Worm (Caenorhabditis elegans) whole organism, mixed stage, embryonic: ENCODE data around the gene F54D10.9.
"Not testable (repeated sequence)": the region's sequence is repeated elsewhere in the genome, so short reads cannot be mapped to it uniquely, and the experiment has no call there.

Experiments used
- M03D4.4 ChIP-seq: sonication (generic microtip); optimal IDR thresholded peaks from 2 replicates; lab custom pipeline; 2017; ENCODE audit warnings: mild to moderate bottlenecking, missing genetic modification characterization, missing compliant biosample characterization
- bed-3 ChIP-seq: fragments of 200-800 bp; sonication (Bioruptor generic); optimal IDR thresholded peaks from 3 replicates; lab custom pipeline; 2018; ENCODE audit warnings: mild to moderate bottlenecking, missing genetic modification characterization, moderate library complexity, missing compliant biosample characterization
- blmp-1 ChIP-seq: fragments of 150-350 bp; optimal IDR thresholded peaks from 2 replicates; lab custom pipeline; 2014; ENCODE audit warnings: missing biosample characterization, missing genetic modification characterization
- ceh-39 ChIP-seq: fragments of 150-350 bp; optimal IDR thresholded peaks from 2 replicates; lab custom pipeline; 2014; ENCODE audit warnings: missing biosample characterization, missing genetic modification characterization
- ceh-43 ChIP-seq: fragments of 200-800 bp; sonication (Bioruptor generic); optimal IDR thresholded peaks from 2 replicates; lab custom pipeline; 2018; ENCODE audit warnings: mild to moderate bottlenecking, missing genetic modification characterization, moderate library complexity, missing compliant biosample characterization
- ceh-83 ChIP-seq: fragments of 200-800 bp; sonication (Bioruptor generic); optimal IDR thresholded peaks from 2 replicates; lab custom pipeline; 2018; ENCODE audit warnings: mild to moderate bottlenecking, missing genetic modification characterization, missing compliant biosample characterization
- ces-1 ChIP-seq: fragments of 150-350 bp; optimal IDR thresholded peaks from 2 replicates; lab custom pipeline; 2014; ENCODE audit warnings: missing biosample characterization, missing genetic modification reagents, missing genetic modification characterization
- cnd-1 ChIP-seq: fragments of 200-800 bp; sonication (Bioruptor generic); optimal IDR thresholded peaks from 2 replicates; lab custom pipeline; 2018; ENCODE audit warnings: mild to moderate bottlenecking, missing genetic modification characterization, missing compliant biosample characterization
- drap-1 ChIP-seq: fragments of 200-800 bp; sonication (Bioruptor generic); optimal IDR thresholded peaks from 3 replicates; lab custom pipeline; 2018; ENCODE audit warnings: mild to moderate bottlenecking, missing genetic modification characterization, missing compliant biosample characterization
- flh-1 ChIP-seq: fragments of 200-800 bp; sonication (Bioruptor generic); optimal IDR thresholded peaks from 2 replicates; lab custom pipeline; 2018; ENCODE audit warnings: mild to moderate bottlenecking, missing genetic modification characterization, moderate library complexity, missing compliant biosample characterization
- hlh-1 ChIP-seq: fragments of 150-350 bp; optimal IDR thresholded peaks from 2 replicates; lab custom pipeline; 2014; ENCODE audit warnings: missing biosample characterization, missing genetic modification reagents, missing genetic modification characterization
- lin-32 ChIP-seq: fragments of 200-800 bp; sonication (Bioruptor generic); optimal IDR thresholded peaks from 2 replicates; lab custom pipeline; 2018; ENCODE audit warnings: mild to moderate bottlenecking, missing genetic modification characterization, missing compliant biosample characterization
- lsy-2 ChIP-seq: fragments of 150-350 bp; optimal IDR thresholded peaks from 2 replicates; lab custom pipeline; 2014; ENCODE audit warnings: missing biosample characterization, missing genetic modification characterization
- mab-5 ChIP-seq: fragments of 150-350 bp; optimal IDR thresholded peaks from 2 replicates; lab custom pipeline; 2014; ENCODE audit warnings: missing biosample characterization, missing genetic modification characterization
- mep-1 ChIP-seq: fragments of 150-350 bp; optimal IDR thresholded peaks from 2 replicates; lab custom pipeline; 2017; ENCODE audit warnings: missing biosample characterization, missing genetic modification reagents, missing genetic modification characterization, inconsistent platforms
- mls-2 ChIP-seq: sonication (generic microtip); optimal IDR thresholded peaks from 2 replicates; lab custom pipeline; 2016; ENCODE audit warnings: mild to moderate bottlenecking, missing genetic modification characterization, moderate library complexity, missing compliant biosample characterization
- nhr-237 ChIP-seq: fragments of 150-350 bp; optimal IDR thresholded peaks from 2 replicates; lab custom pipeline; 2014; ENCODE audit warnings: missing biosample characterization, missing genetic modification characterization
- nhr-28 ChIP-seq: fragments of 150-350 bp; optimal IDR thresholded peaks from 2 replicates; lab custom pipeline; 2014; ENCODE audit warnings: missing biosample characterization, missing genetic modification characterization
- nhr-76 ChIP-seq: sonication (generic microtip); optimal IDR thresholded peaks from 2 replicates; lab custom pipeline; 2017; ENCODE audit warnings: missing biosample characterization, missing genetic modification characterization
- sem-2 ChIP-seq: fragments of 200-800 bp; sonication (Bioruptor generic); optimal IDR thresholded peaks from 2 replicates; lab custom pipeline; 2018; ENCODE audit warnings: mild to moderate bottlenecking, missing genetic modification characterization, missing compliant biosample characterization
- sptf-1 ChIP-seq: sonication (generic microtip); optimal IDR thresholded peaks from 2 replicates; lab custom pipeline; 2017; ENCODE audit warnings: mild to moderate bottlenecking, missing genetic modification characterization, moderate library complexity, missing compliant biosample characterization
- unc-120 ChIP-seq: sonication (generic microtip); optimal IDR thresholded peaks from 2 replicates; lab custom pipeline; 2017; ENCODE audit warnings: missing genetic modification characterization, missing compliant biosample characterization; ENCODE audit not compliant: poor library complexity, severe bottlenecking
- unc-39 ChIP-seq: fragments of 150-350 bp; optimal IDR thresholded peaks from 2 replicates; lab custom pipeline; 2014; ENCODE audit warnings: missing biosample characterization, missing genetic modification characterization
- unc-62 ChIP-seq: fragments of 150-350 bp; optimal IDR thresholded peaks from 2 replicates; lab custom pipeline; 2014; ENCODE audit warnings: missing biosample characterization, missing genetic modification reagents, missing genetic modification characterization
- zip-8 ChIP-seq: fragments of 150-350 bp; optimal IDR thresholded peaks from 2 replicates; lab custom pipeline; 2014; ENCODE audit warnings: missing biosample characterization, missing genetic modification characterization
- ztf-11 ChIP-seq: fragments of 150-350 bp; optimal IDR thresholded peaks from 2 replicates; lab custom pipeline; 2014; ENCODE audit warnings: missing biosample characterization, missing genetic modification characterization

Gene F54D10.9

DNA sequence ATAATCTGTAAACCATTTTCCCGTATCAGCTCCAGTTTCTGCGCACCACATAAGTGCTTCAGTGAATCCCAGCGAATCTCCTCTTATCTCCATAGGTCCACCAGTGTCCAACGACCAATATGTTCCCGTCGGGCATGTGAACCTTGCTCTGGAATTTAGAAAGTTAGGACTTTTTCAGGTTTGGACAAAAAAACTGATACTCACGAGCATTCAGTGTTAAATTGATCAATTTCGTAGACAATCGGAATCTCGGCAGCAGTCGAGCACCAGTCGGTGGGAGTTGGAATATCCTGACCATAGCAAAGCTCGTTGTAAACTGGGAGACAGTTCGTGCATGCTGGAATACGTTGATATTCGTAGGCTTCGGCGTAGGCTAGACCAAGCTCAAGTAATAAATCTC, 2.7 kb downstream of the F54D10.9 start:
- TF ChIP-seq nhr-237 (tag; lab: Kevin White, UChicago) (no peak), ceh-83 (no peak), ztf-11 (tag; lab: Kevin White, UChicago) (no peak)

DNA sequence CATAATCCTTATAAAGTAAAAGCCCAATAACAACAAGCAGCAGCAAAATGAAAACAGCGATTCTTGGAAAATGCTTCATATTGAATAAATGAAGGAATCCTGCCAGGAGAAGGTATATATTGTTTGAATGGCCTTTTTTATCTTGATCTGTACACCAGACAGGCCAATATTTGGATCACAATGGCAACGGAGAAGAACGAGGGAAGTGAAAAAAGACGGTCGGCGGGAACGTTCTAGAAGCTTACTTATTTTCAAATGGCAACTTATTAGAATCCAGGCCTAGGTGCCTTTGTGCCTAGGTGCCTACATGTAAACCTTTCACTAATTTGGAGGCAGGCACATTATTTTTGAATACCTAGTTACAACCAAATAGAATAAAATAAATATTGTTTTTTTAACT, 4.5 kb downstream of the F54D10.9 start, which contains the start of gene F54D10.8:
Gene F54D10.8 (minus strand): TSS at position 101 of the 400 bp plus-strand sequence.
- no peak for TF ChIP-seq nhr-76 (tag; lab: Kevin White, UChicago)
- TF ChIP-seq lsy-2 (tag; lab: Kevin White, UChicago): no peak
- no peak for TF ChIP-seq lin-32

DNA sequence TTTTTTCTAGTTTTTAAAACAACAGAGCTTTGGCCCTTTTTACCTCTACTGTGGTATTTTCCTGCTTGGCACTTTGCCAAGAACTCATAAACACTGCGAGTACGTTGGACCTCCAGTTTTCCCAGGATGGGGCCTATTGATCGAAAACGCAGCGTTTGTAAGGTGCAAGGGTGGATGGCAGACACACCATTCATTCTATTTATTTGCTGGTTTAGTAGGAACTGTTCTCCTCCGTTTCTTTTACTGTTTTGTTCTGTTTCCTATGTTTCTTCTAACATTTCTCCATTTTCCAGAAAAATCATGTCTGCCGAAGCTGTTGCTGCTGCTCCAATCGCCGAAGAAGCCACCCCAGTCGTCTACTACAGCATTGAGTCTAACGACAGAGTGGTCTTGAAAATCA, 8.4 kb downstream of the F54D10.9 start, which contains the start of gene skr-15:
Gene skr-15 (plus strand): TSS at position 301 of the 400 bp plus-strand sequence.
- no peak for TF ChIP-seq nhr-76 (tag; lab: Kevin White, UChicago)
- TF ChIP-seq bed-3 (GFP tag; lab: Kevin White, UChicago): no peak
- TF ChIP-seq unc-62 (GFP tag; lab: Kevin White, UChicago): no peak
- TF ChIP-seq ceh-39 (tag; lab: Kevin White, UChicago): no peak
- TF ChIP-seq ztf-11 (tag; lab: Kevin White, UChicago): no peak
- no peak for TF ChIP-seq mab-5 (tag; lab: Kevin White, UChicago)
- TF ChIP-seq mls-2 (tag; lab: Kevin White, UChicago): no peak
- TF ChIP-seq sptf-1 (tag; lab: Kevin White, UChicago): no peak
- no peak for TF ChIP-seq ces-1
- no peak for TF ChIP-seq ceh-43 (GFP tag; lab: Kevin White, UChicago)
- no peak for TF ChIP-seq cnd-1 (tag; lab: Kevin White, UChicago)
- TF ChIP-seq flh-1 (GFP tag; lab: Kevin White, UChicago): no peak
- no peak for TF ChIP-seq unc-120 (tag; lab: Kevin White, UChicago)
- TF ChIP-seq unc-39 (tag; lab: Kevin White, UChicago): no peak
- no peak for TF ChIP-seq drap-1 (GFP tag; lab: Kevin White, UChicago)
- TF ChIP-seq nhr-28: no peak
- TF ChIP-seq nhr-237 (tag; lab: Kevin White, UChicago): no peak

DNA sequence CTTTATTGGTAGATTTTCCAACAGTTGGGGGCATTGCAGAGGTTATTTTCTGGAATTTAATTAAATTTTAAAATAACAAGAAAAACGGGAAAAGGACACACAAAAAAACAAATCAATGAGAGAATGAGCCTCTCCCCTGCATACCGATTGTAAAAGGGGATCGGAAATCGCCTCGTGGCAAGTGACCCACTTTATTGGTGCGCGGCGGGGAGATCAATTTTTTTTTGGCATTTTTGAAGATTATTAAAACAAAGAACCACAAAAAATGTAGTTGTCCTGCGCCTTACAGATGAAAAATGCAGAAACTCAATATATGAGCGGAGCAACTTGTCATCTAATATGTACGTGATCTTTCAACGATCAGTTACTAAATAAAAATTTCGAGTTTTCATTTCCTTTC, 11.0 kb downstream of the F54D10.9 start, which contains the start of gene F54D10.7:
Gene F54D10.7 (minus strand): TSS at position 49 of the 400 bp plus-strand sequence.
- TF ChIP-seq sptf-1 (tag; lab: Kevin White, UChicago) (no peak), cnd-1 (tag; lab: Kevin White, UChicago) (no peak), sem-2 (GFP tag; lab: Kevin White, UChicago) (no peak), ceh-83 (no peak), unc-120 (tag; lab: Kevin White, UChicago) (no peak), zip-8 (tag; lab: Kevin White, UChicago) (no peak)

DNA sequence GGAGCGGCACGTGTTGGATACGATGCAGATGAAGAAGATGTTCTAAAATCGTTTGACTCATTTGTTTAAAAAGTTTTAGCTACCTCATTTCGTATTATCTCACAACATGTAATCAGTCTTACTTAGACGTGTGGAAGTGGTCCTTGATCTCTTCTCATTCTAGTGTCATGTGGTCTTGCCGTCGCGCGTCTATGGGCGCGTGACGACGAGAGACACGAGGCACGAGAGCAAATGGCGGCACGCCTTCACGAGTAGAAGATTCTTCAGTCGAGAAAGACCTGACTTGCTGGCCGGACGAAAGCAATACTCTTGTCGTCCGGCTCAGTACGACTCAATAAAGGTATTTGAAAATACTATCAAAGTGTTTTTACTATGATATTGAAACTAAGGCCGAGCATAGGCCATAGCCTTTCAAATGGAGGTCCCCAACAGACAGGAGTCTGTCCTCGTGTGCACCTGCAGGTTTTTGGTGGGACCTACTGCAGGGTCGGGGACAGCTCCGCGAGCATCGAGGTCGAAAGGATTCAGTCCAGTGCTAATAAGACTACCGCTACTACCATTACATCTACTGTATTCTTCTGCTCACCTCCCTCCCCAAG, 15.9 kb downstream of the F54D10.9 start, which contains the start of gene fbxa-24:
Gene fbxa-24 (plus strand): TSS at position 276 of the 599 bp plus-strand sequence.
- TF ChIP-seq hlh-1, ztf-11, mep-1 (tag; lab: Kevin White, UChicago): not testable (repeated sequence)
- TF ChIP-seq, all 35 proteins: peak for 0; not testable (repeated sequence) for 35

DNA sequence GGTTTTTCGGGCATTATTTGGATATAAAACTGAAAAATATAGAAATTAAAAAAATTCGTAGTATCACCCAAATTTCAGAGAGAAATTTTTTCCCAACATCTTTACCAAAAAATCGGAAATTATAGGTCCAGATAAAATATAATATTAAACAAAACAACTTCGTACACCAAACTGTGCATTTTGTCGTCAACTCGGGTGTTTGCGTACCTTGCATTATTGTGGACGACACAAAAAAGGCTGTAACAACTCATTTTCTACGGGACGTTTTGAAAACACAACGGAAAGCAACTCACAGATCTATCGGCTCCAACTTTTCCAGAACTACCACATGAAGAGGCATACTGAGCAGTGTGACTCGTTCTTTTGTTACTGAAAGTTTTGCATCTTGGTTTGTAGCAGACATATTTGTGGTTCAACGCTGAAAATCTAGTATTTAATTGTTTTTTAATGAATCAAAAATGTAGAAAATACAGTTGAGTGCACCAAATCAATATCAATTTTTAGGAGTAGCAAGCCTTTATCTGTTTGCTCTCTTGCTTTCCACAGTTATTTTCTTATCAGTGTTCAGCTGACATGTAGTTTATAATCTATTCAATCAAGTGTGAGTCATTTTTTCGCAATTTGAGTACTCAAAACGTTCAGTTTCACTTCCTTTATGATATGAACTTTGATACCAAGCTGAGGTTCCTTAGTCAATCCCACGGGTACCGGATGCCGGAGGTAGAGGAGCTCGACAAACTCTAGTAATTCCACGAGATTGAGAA, 16.7 kb downstream of the F54D10.9 start:
- no peak for TF ChIP-seq nhr-76 (tag; lab: Kevin White, UChicago)
- TF ChIP-seq zip-8 (tag; lab: Kevin White, UChicago): no peak
- no peak for TF ChIP-seq blmp-1 (tag; lab: Kevin White, UChicago)
- TF ChIP-seq M03D4.4 (tag; lab: Kevin White, UChicago): no peak
